Worm (Caenorhabditis elegans): ENCODE measurements around the gene T12G3.11.

Gene T12G3.11

DNA sequence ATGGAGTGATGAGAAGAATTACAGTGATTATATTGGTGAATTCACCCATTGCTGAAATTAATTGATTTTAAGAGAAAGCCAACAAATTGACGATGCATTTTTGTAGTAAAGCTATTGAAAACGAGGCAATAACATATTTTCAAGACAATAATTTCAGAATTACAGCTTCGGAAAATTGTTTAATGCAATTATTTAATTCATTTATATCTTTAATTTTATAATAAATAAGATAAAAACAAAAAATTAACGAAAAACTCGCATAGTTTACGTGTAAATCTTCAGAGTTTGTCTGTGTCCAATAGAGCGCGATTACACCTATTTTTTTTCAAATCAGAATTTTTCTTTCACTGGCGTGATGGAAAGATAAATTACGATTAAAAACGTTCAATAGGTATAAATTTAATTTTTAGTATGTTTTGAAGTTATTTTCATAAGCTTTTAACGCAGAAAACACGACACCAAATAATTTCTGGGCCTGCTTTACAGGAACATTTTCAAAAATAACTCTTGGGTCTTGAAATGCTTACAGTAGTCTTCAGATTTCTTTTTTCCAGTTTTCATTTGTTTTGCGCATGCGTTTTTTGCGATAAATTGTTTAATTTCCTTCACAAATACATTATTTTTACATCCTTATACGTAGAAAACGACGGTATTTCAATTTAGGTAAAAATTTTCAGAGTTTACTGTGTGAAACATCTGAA, 48.7 kb upstream of the T12G3.11 start, which contains the start of gene tmed-1:
tmed-1 (minus strand) TSS at position 51 of the 701 bp plus-strand sequence.
- TF ChIP-seq egl-44 (GFP tag; IDR thresholded peaks at IDR 0.05) (no peak), repo-1 (tag; optimal IDR thresholded peaks at IDR 0.05) (no peak), ccch-3 (GFP tag; optimal IDR thresholded peaks at IDR 0.05) (no peak), dpff-1 (tag; optimal IDR thresholded peaks at IDR 0.05) (no peak), F33H1.4 (GFP tag; IDR thresholded peaks at IDR 0.05) (peak; percentile 62), ceh-91 (GFP tag; IDR thresholded peaks at IDR 0.05) (0 out of 2 replicates have a peak, but pooled peaks have one; percentile 32), snpc-4 (GFP tag; optimal IDR thresholded peaks at IDR 0.05) (no peak), snpc-4 (tag; optimal IDR thresholded peaks at IDR 0.05) (no peak), Y56A3A.18 (GFP tag; IDR thresholded peaks at IDR 0.05) (no peak), Y95B8A.8 (GFP tag; IDR thresholded peaks at IDR 0.05) (no peak), attf-5 (GFP tag; optimal IDR thresholded peaks at IDR 0.05) (no peak), Y67H2A.10 (GFP tag; conservative IDR thresholded peaks at IDR 0.05) (no peak), madf-3 (GFP tag; IDR thresholded peaks at IDR 0.05) (no peak), B0336.3 (GFP tag; IDR thresholded peaks at IDR 0.05) (no peak), lsl-1 (GFP tag; optimal IDR thresholded peaks at IDR 0.05) (peak; percentile 66), madf-6 (GFP tag; IDR thresholded peaks at IDR 0.05) (peak; percentile 42; the same call in 1 of the 2 replicates), lag-1 (GFP tag; IDR thresholded peaks at IDR 0.05) (no peak), ztf-3 (GFP tag; optimal IDR thresholded peaks at IDR 0.05) (no peak), nhr-179 (tag; optimal IDR thresholded peaks at IDR 0.05) (no peak), B0261.1 (tag; optimal IDR thresholded peaks at IDR 0.05) (no peak), lin-35 (GFP tag; optimal IDR thresholded peaks at IDR 0.05) (no peak), F57A8.1 (GFP tag; optimal IDR thresholded peaks at IDR 0.05) (no peak), unc-62 (GFP tag; optimal IDR thresholded peaks at IDR 0.05) (no peak), bed-2 (GFP tag; IDR thresholded peaks at IDR 0.05) (no peak), madf-10 (tag; optimal IDR thresholded peaks at IDR 0.05) (no peak), somi-1 (GFP tag; optimal IDR thresholded peaks at IDR 0.05) (no peak), attf-6 (GFP tag; IDR thresholded peaks at IDR 0.05) (no peak), dpl-1 (GFP tag; optimal IDR thresholded peaks at IDR 0.05) (no peak), Y53G8AR.9 (GFP tag; conservative IDR thresholded peaks at IDR 0.05) (no peak), hsf-1 (GFP tag; IDR thresholded peaks at IDR 0.05) (no peak), Y53F4B.3 (GFP tag; IDR thresholded peaks at IDR 0.05) (no peak)

DNA sequence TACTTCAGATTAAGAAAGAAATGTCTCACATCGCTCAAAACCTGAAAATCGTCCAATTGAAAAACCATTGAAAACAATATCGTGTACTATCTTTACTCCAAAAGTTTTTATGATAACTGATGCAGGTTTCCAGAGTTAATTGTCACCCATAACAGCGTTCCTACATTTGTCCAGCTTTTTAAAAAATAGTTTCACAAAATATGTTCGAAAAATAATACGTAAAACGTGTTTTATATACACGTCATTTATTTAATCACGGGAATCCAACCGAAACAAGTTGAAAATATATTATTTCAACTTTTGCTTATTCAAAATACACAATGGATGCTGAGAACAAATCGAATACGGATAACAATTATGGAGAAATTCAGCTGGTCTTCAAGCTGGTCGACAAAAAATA, 45.9 kb upstream of the T12G3.11 start, which contains the start of gene K08E4.7:
K08E4.7 (plus strand) TSS at position 301 of the 400 bp plus-strand sequence.
- TF ChIP-seq T07F8.4 (tag; optimal IDR thresholded peaks at IDR 0.05) = no peak
- TF ChIP-seq dpff-1 (tag; optimal IDR thresholded peaks at IDR 0.05) = no peak
- no peak for TF ChIP-seq C06A6.2 (GFP tag; conservative IDR thresholded peaks at IDR 0.05)
- TF ChIP-seq athp-1 (tag; optimal IDR thresholded peaks at IDR 0.05) = no peak
- TF ChIP-seq let-526 (GFP tag; IDR thresholded peaks at IDR 0.05) = no peak
- no peak for TF ChIP-seq bed-2 (GFP tag; IDR thresholded peaks at IDR 0.05)
- no peak for TF ChIP-seq mxl-1 (tag; optimal IDR thresholded peaks at IDR 0.05)
- TF ChIP-seq ztf-18 (tag; optimal IDR thresholded peaks at IDR 0.05) = no peak
- no peak for TF ChIP-seq unc-62 (GFP tag; optimal IDR thresholded peaks at IDR 0.05)
- no peak for TF ChIP-seq somi-1 (GFP tag; optimal IDR thresholded peaks at IDR 0.05)
- TF ChIP-seq Y53F4B.3 (GFP tag; IDR thresholded peaks at IDR 0.05) = no peak
- TF ChIP-seq ama-1 (optimal IDR thresholded peaks at IDR 0.05) = no peak
- no peak for TF ChIP-seq ama-1 (GFP tag; optimal IDR thresholded peaks at IDR 0.05)
- TF ChIP-seq attf-3 (GFP tag; conservative IDR thresholded peaks at IDR 0.05) = no peak

All from whole organism, young adult.